Fruit fly (Drosophila melanogaster): ENCODE data around the gene CG8952.

DNA sequence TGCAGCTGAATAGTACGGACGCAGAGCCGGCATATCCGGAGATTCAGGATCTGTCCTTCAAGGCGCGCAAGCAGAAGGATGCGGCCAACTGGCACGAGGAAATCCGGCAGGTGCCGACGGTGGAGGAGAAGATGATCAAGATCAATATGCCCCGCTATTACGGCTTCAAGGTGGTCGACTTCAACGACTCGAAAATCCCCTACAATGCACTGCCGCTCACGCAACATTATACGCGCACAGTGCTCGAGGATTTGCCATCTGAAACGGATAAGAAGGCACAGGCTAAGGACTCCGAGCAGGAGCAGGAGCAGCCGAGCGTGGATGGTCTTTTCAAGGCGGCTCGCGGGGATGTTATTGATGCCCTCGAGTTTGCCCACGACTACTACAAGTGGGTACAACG, 20.0 kb upstream of the CG8952 start:
- no peak for TF ChIP-seq CTCF (optimal IDR thresholded peaks at IDR 0.05)
- TF ChIP-seq CG8478 (optimal IDR thresholded peaks at IDR 0.05): no peak
